Fruit fly (Drosophila melanogaster): ENCODE data around the gene MAGE.

DNA sequence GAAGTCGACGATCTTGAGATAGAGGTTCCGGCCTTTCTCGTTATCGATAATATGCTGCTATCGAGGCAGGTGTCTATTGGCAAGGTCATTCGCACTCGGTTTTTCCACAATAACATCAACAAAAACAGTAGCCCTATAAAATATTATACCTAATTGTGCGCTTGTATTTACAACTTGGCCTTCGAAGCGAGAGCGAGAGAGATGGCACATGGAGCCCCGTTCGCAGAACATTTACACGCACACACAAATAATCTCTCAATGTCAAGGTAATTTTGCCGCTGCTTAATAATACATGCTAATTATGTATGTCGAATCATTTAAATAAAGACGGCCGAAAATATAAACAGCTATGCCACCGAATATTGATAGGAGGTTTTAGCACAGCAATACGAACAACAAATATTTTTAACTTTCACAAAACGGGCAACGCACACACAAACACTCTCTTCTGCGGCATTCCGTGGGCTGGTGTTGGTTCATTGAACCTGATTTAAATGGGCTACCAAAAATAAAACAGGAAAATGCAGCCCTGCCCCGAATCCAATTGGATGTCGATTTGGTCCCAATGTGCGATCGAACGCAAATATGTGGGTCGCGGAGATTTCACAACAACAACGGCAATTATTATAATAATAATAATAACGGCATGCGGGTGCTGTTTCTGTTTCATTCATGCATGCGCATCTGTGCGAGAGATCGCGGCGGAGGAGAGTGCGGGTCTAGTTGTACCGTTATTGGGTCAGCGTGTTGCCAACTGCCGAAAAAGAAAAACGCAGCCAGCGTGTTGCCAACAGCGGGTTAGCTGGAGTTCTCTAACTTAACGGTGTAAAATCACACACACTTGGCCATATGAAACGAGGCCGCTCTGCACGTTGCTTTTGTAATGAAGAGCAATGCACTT, 32.6 kb downstream of the MAGE start:
- TF ChIP-seq CG11617 (GFP tag; optimal IDR thresholded peaks at IDR 0.05) (no peak), CG5204 (GFP tag; optimal IDR thresholded peaks at IDR 0.05) (no peak), Mnt (GFP tag; optimal IDR thresholded peaks at IDR 0.05) (no peak), CG33017 (tag; optimal IDR thresholded peaks at IDR 0.05) (no peak)
